Worm (Caenorhabditis elegans): ENCODE results near the gene Y17G9B.11.

DNA sequence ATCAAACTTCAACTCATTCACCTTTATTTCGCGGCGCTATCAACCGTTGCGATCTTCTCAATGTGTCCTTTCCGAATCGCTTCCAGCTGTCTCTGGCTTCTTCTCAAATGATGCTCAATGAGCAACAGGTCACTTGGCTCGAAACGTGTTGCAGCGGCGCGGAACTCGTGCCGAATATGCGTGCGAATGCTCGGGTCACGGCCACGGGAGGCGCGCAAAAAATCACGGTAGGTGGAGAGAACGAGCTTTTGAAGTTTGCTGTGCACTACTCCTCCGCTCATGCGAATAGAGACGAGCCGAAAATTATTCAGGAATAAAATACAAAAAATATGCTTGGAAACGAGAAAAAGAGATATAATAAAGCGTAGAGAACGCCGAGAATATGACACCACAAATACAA, 45.9 kb upstream of the Y17G9B.11 start, which contains the start of gene cif-1:
- TF ChIP-seq snpc-4 (tag; optimal IDR thresholded peaks at IDR 0.05): no peak
- no peak for TF ChIP-seq lir-3 (tag; optimal IDR thresholded peaks at IDR 0.05; ENCODE audit: poor library complexity)
- no peak for TF ChIP-seq lin-13 (GFP tag; optimal IDR thresholded peaks at IDR 0.05)
- TF ChIP-seq isw-1 (GFP tag; IDR thresholded peaks at IDR 0.05): no peak
- TF ChIP-seq mab-9 (GFP tag; IDR thresholded peaks at IDR 0.05): no peak
- no peak for TF ChIP-seq nhr-77 (tag; optimal IDR thresholded peaks at IDR 0.05)
- no peak for TF ChIP-seq nhr-11 (tag; optimal IDR thresholded peaks at IDR 0.05)
- no peak for TF ChIP-seq tbx-2 (tag; optimal IDR thresholded peaks at IDR 0.05)
- no peak for TF ChIP-seq fkh-8 (tag; optimal IDR thresholded peaks at IDR 0.05)
- no peak for TF ChIP-seq nhr-237 (tag; optimal IDR thresholded peaks at IDR 0.05)
- no peak for TF ChIP-seq fkh-4 (tag; optimal IDR thresholded peaks at IDR 0.05; ENCODE audit: borderline replicate concordance)
- no peak for TF ChIP-seq C34B4.2 (tag; optimal IDR thresholded peaks at IDR 0.05)

Data from whole organism, L1 larva.